Worm (Caenorhabditis elegans): ENCODE data around the gene Y32F6A.5.

Y32F6A.5 gene

ce11 chrV:10435198-10435597 lies 18.2 kb downstream of the Y32F6A.5 start:
- TF ChIP-seq vab-7 (GFP tag; IDR thresholded peaks at IDR 0.05) (no peak), tra-1 (GFP tag; IDR thresholded peaks at IDR 0.05) (no peak), T20F7.1 (GFP tag; optimal IDR thresholded peaks at IDR 0.05) (no peak), set-16 (GFP tag; IDR thresholded peaks at IDR 0.05) (no peak), rbr-2 (tag; optimal IDR thresholded peaks at IDR 0.05) (no peak), mdl-1 (tag; optimal IDR thresholded peaks at IDR 0.05) (no peak), zag-1 (tag; optimal IDR thresholded peaks at IDR 0.05) (no peak), skn-1 (tag; optimal IDR thresholded peaks at IDR 0.05) (no peak), dmd-6 (GFP tag; IDR thresholded peaks at IDR 0.05) (peak; percentile 54), dmd-8 (GFP tag; IDR thresholded peaks at IDR 0.05) (no peak), jun-1 (tag; optimal IDR thresholded peaks at IDR 0.05) (no peak), F37D6.2 (tag; optimal IDR thresholded peaks at IDR 0.05) (no peak), nhr-42 (GFP tag; IDR thresholded peaks at IDR 0.05) (no peak), daf-16 (GFP tag; optimal IDR thresholded peaks at IDR 0.05) (no peak), daf-16 (tag; optimal IDR thresholded peaks at IDR 0.05) (peak; percentile 14), hlh-11 (tag; optimal IDR thresholded peaks at IDR 0.05) (no peak), spr-1 (tag; optimal IDR thresholded peaks at IDR 0.05) (no peak), F49E8.2 (tag; optimal IDR thresholded peaks at IDR 0.05; ENCODE audit: borderline replicate concordance) (no peak), F44E2.7 (GFP tag; IDR thresholded peaks at IDR 0.05) (no peak), nhr-77 (tag; optimal IDR thresholded peaks at IDR 0.05) (no peak), pqm-1 (tag; optimal IDR thresholded peaks at IDR 0.05) (peak; percentile 44), unc-130 (GFP tag; optimal IDR thresholded peaks at IDR 0.05) (no peak), nhr-10 (tag; optimal IDR thresholded peaks at IDR 0.05) (no peak), nhr-28 (tag; optimal IDR thresholded peaks at IDR 0.05) (peak; percentile 36), lir-3 (tag; optimal IDR thresholded peaks at IDR 0.05) (no peak), hlh-30 (tag; optimal IDR thresholded peaks at IDR 0.05; ENCODE audit: insufficient read depth) (no peak), mxl-3 (GFP tag; optimal IDR thresholded peaks at IDR 0.05) (no peak), lin-13 (GFP tag; optimal IDR thresholded peaks at IDR 0.05) (no peak), unc-62 (GFP tag; optimal IDR thresholded peaks at IDR 0.05 in 1 of 2) (peak in 1 of 2 experiments; percentile 95), unc-62 (tag; optimal IDR thresholded peaks at IDR 0.05) (no peak), nhr-76 (tag; optimal IDR thresholded peaks at IDR 0.05) (no peak), aly-2 (tag; optimal IDR thresholded peaks at IDR 0.05) (no peak), nhr-102 (tag; optimal IDR thresholded peaks at IDR 0.05) (no peak)

- TF ChIP-seq ZK337.2 (GFP tag; IDR thresholded peaks at IDR 0.05) (no peak), egl-43 (GFP tag; IDR thresholded peaks at IDR 0.05) (no peak), pqm-1 (tag; optimal IDR thresholded peaks at IDR 0.05) (peak; percentile 69), dmd-6 (GFP tag; IDR thresholded peaks at IDR 0.05) (peak; percentile 41; the same call in 1 of the 2 replicates), lir-3 (tag; optimal IDR thresholded peaks at IDR 0.05) (no peak), madf-5 (GFP tag; IDR thresholded peaks at IDR 0.05) (no peak), ceh-82 (tag; optimal IDR thresholded peaks at IDR 0.05) (no peak), nhr-28 (tag; optimal IDR thresholded peaks at IDR 0.05) (peak; percentile 39), hif-1 (tag; optimal IDR thresholded peaks at IDR 0.05) (no peak), php-3 (GFP tag; IDR thresholded peaks at IDR 0.05) (peak; percentile 17; the same call in 1 of the 2 replicates), daf-16 (GFP tag; optimal IDR thresholded peaks at IDR 0.05) (no peak), daf-16 (tag; optimal IDR thresholded peaks at IDR 0.05) (peak; percentile 45), hlh-11 (tag; optimal IDR thresholded peaks at IDR 0.05) (peak; percentile 15), ceh-28 (tag; optimal IDR thresholded peaks at IDR 0.05) (no peak), unc-62 (GFP tag; optimal IDR thresholded peaks at IDR 0.05 in 1 of 2) (peak in 1 of 2 experiments; percentile 81), unc-62 (tag; optimal IDR thresholded peaks at IDR 0.05) (no peak), sdz-12 (GFP tag; optimal IDR thresholded peaks at IDR 0.05) (no peak), ZK546.5 (tag; optimal IDR thresholded peaks at IDR 0.05) (no peak), F49E8.2 (tag; optimal IDR thresholded peaks at IDR 0.05; ENCODE audit: borderline replicate concordance) (no peak), mxl-3 (GFP tag; optimal IDR thresholded peaks at IDR 0.05) (no peak), lin-29 (GFP tag; IDR thresholded peaks at IDR 0.05) (no peak), mep-1 (tag; optimal IDR thresholded peaks at IDR 0.05) (no peak)
Measured at ce11 chrV:10433721-10434120, 19.7 kb downstream of the Y32F6A.5 start, which contains the start of gene Y32F6A.4. Gene Y32F6A.4, minus strand, starts transcription at chrV:10434067.
